Fruit fly (Drosophila melanogaster): Measurements from ENCODE around the gene Acsx2.

The Acsx2 gene

DNA sequence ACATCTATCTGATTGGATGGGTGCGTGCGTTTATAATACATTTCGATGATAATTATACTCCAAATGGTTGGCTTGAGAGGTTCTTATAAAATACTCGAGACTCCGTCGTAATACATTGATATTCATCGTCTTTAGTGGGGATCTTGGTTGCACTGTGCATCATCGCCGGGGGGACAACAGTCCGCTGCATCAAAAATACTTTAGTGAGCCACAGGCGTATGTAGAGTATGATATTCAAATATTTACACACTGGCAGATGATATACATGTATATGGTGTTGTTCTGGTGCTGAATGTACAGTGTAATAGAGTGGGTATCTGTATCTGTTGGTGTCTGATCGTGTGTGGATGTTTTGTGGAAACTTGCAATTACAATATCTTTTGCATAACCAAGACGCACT, 16.8 kb downstream of the Acsx2 start:
- no peak for TF ChIP-seq CG11617 (GFP tag; optimal IDR thresholded peaks at IDR 0.05)
- no peak for TF ChIP-seq Mnt (GFP tag; optimal IDR thresholded peaks at IDR 0.05)
- TF ChIP-seq pad (GFP tag; optimal IDR thresholded peaks at IDR 0.05), result no peak
- no peak for TF ChIP-seq CG5204 (GFP tag; optimal IDR thresholded peaks at IDR 0.05)
- TF ChIP-seq CG7101 (tag; optimal IDR thresholded peaks at IDR 0.05), result no peak
- TF ChIP-seq ovo (GFP tag; optimal IDR thresholded peaks at IDR 0.05), result no peak
- TF ChIP-seq CG1620 (GFP tag; optimal IDR thresholded peaks at IDR 0.05), result no peak
- no peak for TF ChIP-seq CG7045 (GFP tag; optimal IDR thresholded peaks at IDR 0.05)
- TF ChIP-seq Clk (GFP tag; optimal IDR thresholded peaks at IDR 0.05), result no peak
- no peak for TF ChIP-seq Crg-1 (GFP tag; optimal IDR thresholded peaks at IDR 0.05)
- TF ChIP-seq cic (GFP tag; optimal IDR thresholded peaks at IDR 0.05), result no peak
- no peak for TF ChIP-seq toe (GFP tag; optimal IDR thresholded peaks at IDR 0.05)
- TF ChIP-seq CG33017 (tag; optimal IDR thresholded peaks at IDR 0.05), result no peak
- TF ChIP-seq cnc (optimal IDR thresholded peaks at IDR 0.05), result no peak
- no peak for TF ChIP-seq Hr96 (GFP tag; optimal IDR thresholded peaks at IDR 0.05)
- TF ChIP-seq tj (GFP tag; optimal IDR thresholded peaks at IDR 0.05), result no peak
- no peak for TF ChIP-seq CG12768 (GFP tag; optimal IDR thresholded peaks at IDR 0.05)
- no peak for TF ChIP-seq CG14711 (tag; optimal IDR thresholded peaks at IDR 0.05)
- TF ChIP-seq bab1 (GFP tag; optimal IDR thresholded peaks at IDR 0.05), result no peak
- no peak for TF ChIP-seq kay (GFP tag; ENCODE audit: borderline replicate concordance)

DNA sequence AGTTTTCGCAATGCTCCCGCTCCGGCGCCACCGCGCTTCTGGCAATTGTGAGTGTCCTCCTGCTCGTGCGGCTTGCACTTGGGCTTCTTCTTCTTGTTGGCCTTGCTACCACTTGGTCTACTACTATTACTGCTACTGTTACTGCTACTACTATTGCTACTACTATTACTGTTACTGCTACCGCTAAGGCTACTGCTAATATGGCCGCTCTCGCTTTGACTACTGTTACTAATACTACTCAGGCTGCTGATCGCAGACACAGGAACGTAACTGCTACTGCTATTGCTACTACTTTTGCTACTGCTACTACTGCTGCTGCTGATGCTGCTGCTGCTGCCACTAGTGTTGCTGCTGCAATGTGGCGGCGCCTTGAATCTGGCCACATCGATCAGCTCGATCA, 18.3 kb downstream of the Acsx2 start:
- no peak for TF ChIP-seq toe (GFP tag; optimal IDR thresholded peaks at IDR 0.05)
- TF ChIP-seq CG7045 (GFP tag; optimal IDR thresholded peaks at IDR 0.05), result no peak
- no peak for TF ChIP-seq Clk (GFP tag; optimal IDR thresholded peaks at IDR 0.05)
- no peak for TF ChIP-seq CG14711 (tag; optimal IDR thresholded peaks at IDR 0.05)
- TF ChIP-seq CG33017 (tag; optimal IDR thresholded peaks at IDR 0.05), result no peak
- no peak for TF ChIP-seq cic (GFP tag; optimal IDR thresholded peaks at IDR 0.05)
- no peak for TF ChIP-seq CG1620 (GFP tag; optimal IDR thresholded peaks at IDR 0.05)

DNA sequence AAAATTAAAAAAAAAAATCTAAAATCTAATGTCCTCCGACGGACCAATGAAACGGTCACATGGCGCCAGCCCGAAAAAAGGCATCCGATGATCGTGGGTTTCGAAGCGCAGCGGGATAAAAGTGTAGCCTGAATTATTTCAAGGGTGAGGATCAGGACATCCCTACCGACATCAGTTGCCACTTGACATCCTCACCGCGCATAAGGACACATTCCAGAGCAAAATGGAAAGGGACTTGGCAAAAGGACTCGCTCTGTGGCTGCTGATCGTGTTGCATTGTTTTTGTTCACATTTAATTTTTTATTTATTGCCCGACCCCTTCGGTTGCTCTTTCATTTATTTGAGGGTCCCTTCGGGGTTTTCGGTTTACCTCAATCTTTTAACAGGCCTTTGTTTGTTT, 21.1 kb downstream of the Acsx2 start:
- no peak for TF ChIP-seq CG12768 (GFP tag; optimal IDR thresholded peaks at IDR 0.05)
- TF ChIP-seq CG33017 (tag; optimal IDR thresholded peaks at IDR 0.05), result no peak
- no peak for TF ChIP-seq CG5204 (GFP tag; optimal IDR thresholded peaks at IDR 0.05)
- no peak for TF ChIP-seq pad (GFP tag; optimal IDR thresholded peaks at IDR 0.05)
- TF ChIP-seq cic (GFP tag; optimal IDR thresholded peaks at IDR 0.05), result no peak
- no peak for TF ChIP-seq CG1620 (GFP tag; optimal IDR thresholded peaks at IDR 0.05)
- no peak for TF ChIP-seq kay (GFP tag; ENCODE audit: borderline replicate concordance)
- no peak for TF ChIP-seq cnc (optimal IDR thresholded peaks at IDR 0.05)
- no peak for TF ChIP-seq ovo (GFP tag; optimal IDR thresholded peaks at IDR 0.05)
- TF ChIP-seq CG7101 (tag; optimal IDR thresholded peaks at IDR 0.05), result no peak
- no peak for TF ChIP-seq tj (GFP tag; optimal IDR thresholded peaks at IDR 0.05)

DNA sequence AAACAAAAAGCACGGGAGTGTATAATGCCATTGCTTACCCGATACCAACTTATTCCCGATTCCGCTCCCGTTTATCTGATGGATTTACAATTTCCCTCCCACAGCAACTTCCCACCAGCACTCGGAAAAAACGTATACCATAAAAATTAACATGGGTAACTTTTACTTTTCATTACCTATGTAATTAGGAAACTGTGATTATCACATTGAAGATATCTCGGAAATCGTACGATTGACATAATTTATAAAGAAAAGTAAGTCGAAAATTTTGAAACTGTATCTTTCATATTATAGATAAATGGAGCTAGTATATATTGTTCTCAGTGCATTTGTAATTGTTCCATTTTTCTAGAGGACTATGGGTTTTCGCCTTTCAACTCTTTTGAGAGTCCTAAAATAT, 23.2 kb downstream of the Acsx2 start:
- TF ChIP-seq CG33017 (tag; optimal IDR thresholded peaks at IDR 0.05), result no peak
- TF ChIP-seq pad (GFP tag; optimal IDR thresholded peaks at IDR 0.05), result no peak
- TF ChIP-seq CG5204 (GFP tag; optimal IDR thresholded peaks at IDR 0.05), result no peak
- TF ChIP-seq Mnt (GFP tag; optimal IDR thresholded peaks at IDR 0.05), result no peak
- TF ChIP-seq bab1 (GFP tag; optimal IDR thresholded peaks at IDR 0.05), result no peak
- TF ChIP-seq kay (GFP tag; ENCODE audit: borderline replicate concordance), result no peak
- TF ChIP-seq CG7101 (tag; optimal IDR thresholded peaks at IDR 0.05), result no peak

DNA sequence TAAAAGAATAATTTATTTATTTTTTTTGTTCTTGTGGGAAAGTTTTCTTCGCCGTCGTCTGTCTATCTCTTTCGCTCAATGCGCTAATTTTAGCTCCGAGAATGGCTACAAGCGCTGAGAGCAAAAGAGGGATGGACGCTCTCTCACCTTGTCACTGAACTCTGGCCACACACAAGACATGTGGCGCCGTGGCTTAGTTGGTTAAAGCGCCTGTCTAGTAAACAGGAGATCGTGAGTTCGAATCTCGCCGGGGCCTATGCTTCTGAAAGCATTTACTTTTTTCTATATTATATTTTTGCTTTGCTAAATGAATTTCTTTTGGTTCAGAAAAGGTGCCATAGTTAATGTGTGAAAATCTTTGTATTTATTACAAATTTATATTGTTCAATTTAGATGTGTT, 24.0 kb downstream of the Acsx2 start:
- no peak for TF ChIP-seq pad (GFP tag; optimal IDR thresholded peaks at IDR 0.05)
- TF ChIP-seq ovo (GFP tag; optimal IDR thresholded peaks at IDR 0.05), result no peak
- no peak for TF ChIP-seq CG11617 (GFP tag; optimal IDR thresholded peaks at IDR 0.05)
- TF ChIP-seq CG33017 (tag; optimal IDR thresholded peaks at IDR 0.05), result no peak
- no peak for TF ChIP-seq Hr96 (GFP tag; optimal IDR thresholded peaks at IDR 0.05)
- no peak for TF ChIP-seq CG12768 (GFP tag; optimal IDR thresholded peaks at IDR 0.05)
- no peak for TF ChIP-seq CG14711 (tag; optimal IDR thresholded peaks at IDR 0.05)
- TF ChIP-seq CG7045 (GFP tag; optimal IDR thresholded peaks at IDR 0.05), result no peak
- no peak for TF ChIP-seq kay (GFP tag; ENCODE audit: borderline replicate concordance)
- TF ChIP-seq Crg-1 (GFP tag; optimal IDR thresholded peaks at IDR 0.05), result no peak

DNA sequence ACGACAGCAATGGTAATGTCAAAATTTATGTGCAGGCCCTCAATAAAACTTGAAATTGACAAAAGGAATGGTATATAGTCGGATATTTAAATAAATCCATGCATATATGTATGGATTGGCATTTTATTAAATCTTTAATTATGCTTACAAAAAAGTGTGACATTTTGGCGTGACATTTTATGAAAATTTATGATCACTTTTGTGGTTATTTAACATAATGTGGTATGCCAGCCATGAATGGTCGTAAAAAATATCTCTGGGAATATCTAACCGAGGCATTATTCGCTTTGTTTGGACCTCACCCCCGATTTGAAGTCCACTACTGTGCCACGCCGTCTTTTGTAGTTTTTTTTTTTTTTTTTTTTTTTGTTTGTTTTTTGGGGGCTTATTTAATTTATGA, 25.0 kb downstream of the Acsx2 start:
- no peak for TF ChIP-seq Crg-1 (GFP tag; optimal IDR thresholded peaks at IDR 0.05)
- no peak for TF ChIP-seq ovo (GFP tag; optimal IDR thresholded peaks at IDR 0.05)
- no peak for TF ChIP-seq CG33017 (tag; optimal IDR thresholded peaks at IDR 0.05)
- TF ChIP-seq CG11617 (GFP tag; optimal IDR thresholded peaks at IDR 0.05), result no peak
- TF ChIP-seq toe (GFP tag; optimal IDR thresholded peaks at IDR 0.05), result no peak
- TF ChIP-seq CG7045 (GFP tag; optimal IDR thresholded peaks at IDR 0.05), result no peak
- no peak for TF ChIP-seq bab1 (GFP tag; optimal IDR thresholded peaks at IDR 0.05)
- no peak for TF ChIP-seq CG14711 (tag; optimal IDR thresholded peaks at IDR 0.05)
- TF ChIP-seq Hr96 (GFP tag; optimal IDR thresholded peaks at IDR 0.05), result no peak
- no peak for TF ChIP-seq kay (GFP tag; ENCODE audit: borderline replicate concordance)
- no peak for TF ChIP-seq Mnt (GFP tag; optimal IDR thresholded peaks at IDR 0.05)

DNA sequence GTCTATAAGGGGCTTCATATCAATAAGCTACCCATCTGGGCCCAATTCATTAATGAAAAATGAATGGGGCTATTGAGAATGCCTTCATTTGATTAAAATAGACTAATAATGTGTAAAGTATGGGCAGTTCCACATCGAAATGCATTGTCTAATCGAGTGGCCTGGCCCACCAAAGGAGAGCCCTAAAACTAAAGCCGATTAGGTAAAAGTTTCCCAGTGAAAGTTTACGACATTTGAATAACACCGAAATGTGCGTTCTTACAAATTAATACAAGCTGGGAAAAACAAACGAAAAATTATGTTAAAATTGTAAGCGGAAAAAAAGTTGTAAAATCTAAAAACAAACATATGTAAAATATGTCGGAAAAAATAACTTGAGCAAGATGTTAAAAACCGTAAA, 26.4 kb downstream of the Acsx2 start:
- no peak for TF ChIP-seq cic (GFP tag; optimal IDR thresholded peaks at IDR 0.05)
- TF ChIP-seq CG11617 (GFP tag; optimal IDR thresholded peaks at IDR 0.05), result no peak
- TF ChIP-seq ovo (GFP tag; optimal IDR thresholded peaks at IDR 0.05), result no peak
- no peak for TF ChIP-seq Clk (GFP tag; optimal IDR thresholded peaks at IDR 0.05)
- TF ChIP-seq Hr96 (GFP tag; optimal IDR thresholded peaks at IDR 0.05), result no peak
- no peak for TF ChIP-seq CG33017 (tag; optimal IDR thresholded peaks at IDR 0.05)
- TF ChIP-seq kay (GFP tag; ENCODE audit: borderline replicate concordance), result no peak
- no peak for TF ChIP-seq CG5204 (GFP tag; optimal IDR thresholded peaks at IDR 0.05)
- TF ChIP-seq tj (GFP tag; optimal IDR thresholded peaks at IDR 0.05), result no peak
- TF ChIP-seq cnc (optimal IDR thresholded peaks at IDR 0.05), result no peak
- no peak for TF ChIP-seq CG12768 (GFP tag; optimal IDR thresholded peaks at IDR 0.05)
- no peak for TF ChIP-seq pad (GFP tag; optimal IDR thresholded peaks at IDR 0.05)
- TF ChIP-seq CG7101 (tag; optimal IDR thresholded peaks at IDR 0.05), result no peak

All from whole organism, adult.